Worm (Caenorhabditis elegans): ENCODE data around the gene flh-1.

ce11 chrIV:9310935-9311566 is 47.0 kb upstream of the flh-1 start:
- no peak for TF ChIP-seq nhr-237 (tag; optimal IDR thresholded peaks at IDR 0.05)
- no peak for TF ChIP-seq ztf-11 (tag; optimal IDR thresholded peaks at IDR 0.05)
- no peak for TF ChIP-seq Y48G9A.11 (GFP tag; IDR thresholded peaks at IDR 0.05)
- TF ChIP-seq nhr-28 (tag; optimal IDR thresholded peaks at IDR 0.05), result peak; percentile 71
- no peak for TF ChIP-seq ama-1 (optimal IDR thresholded peaks at IDR 0.05)
- TF ChIP-seq unc-39 (tag; optimal IDR thresholded peaks at IDR 0.05), result no peak
- no peak for TF ChIP-seq unc-62 (GFP tag; optimal IDR thresholded peaks at IDR 0.05 in 1 of 2)
- TF ChIP-seq unc-62 (tag; optimal IDR thresholded peaks at IDR 0.05), result no peak

Data from whole organism, L4 larva.